Worm (Caenorhabditis elegans) whole organism, late embryonic: ENCODE data around the gene sra-11.

Experiments
- ahr-1 ChIP-seq: sonication (generic microtip); optimal IDR thresholded peaks from 2 replicates; lab custom pipeline; 2016; ENCODE audit warnings: missing genetic modification characterization, missing compliant biosample characterization
- ama-1 ChIP-seq: fragments of 150-350 bp; optimal IDR thresholded peaks from 2 replicates; lab custom pipeline; 2014
- ceh-18 ChIP-seq: sonication (generic microtip); optimal IDR thresholded peaks from 2 replicates; lab custom pipeline; 2016; ENCODE audit warnings: missing genetic modification characterization, missing compliant biosample characterization
- ceh-30 ChIP-seq: fragments of 150-350 bp; optimal IDR thresholded peaks from 2 replicates; lab custom pipeline; 2014; ENCODE audit warnings: missing biosample characterization, missing genetic modification characterization
- ceh-31 ChIP-seq: sonication (generic microtip); optimal IDR thresholded peaks from 2 replicates; lab custom pipeline; 2016; ENCODE audit warnings: missing genetic modification characterization, missing compliant biosample characterization
- dve-1 ChIP-seq: sonication (generic microtip); optimal IDR thresholded peaks from 2 replicates; lab custom pipeline; 2017; ENCODE audit warnings: antibody characterized with exemption, mild to moderate bottlenecking, missing genetic modification characterization, missing compliant biosample characterization
- elt-2 ChIP-seq: sonication (generic microtip); optimal IDR thresholded peaks from 2 replicates; lab custom pipeline; 2016; ENCODE audit warnings: missing genetic modification reagents, missing genetic modification characterization, missing compliant biosample characterization
- ets-4 ChIP-seq: sonication (generic microtip); optimal IDR thresholded peaks from 2 replicates; lab custom pipeline; 2016; ENCODE audit warnings: missing genetic modification characterization, missing compliant biosample characterization
- fax-1 ChIP-seq: sonication (generic microtip); optimal IDR thresholded peaks from 2 replicates; lab custom pipeline; 2016; ENCODE audit warnings: missing genotype, missing genetic modification characterization, missing compliant biosample characterization
- fkh-6 ChIP-seq: sonication (generic microtip); optimal IDR thresholded peaks from 2 replicates; lab custom pipeline; 2016; ENCODE audit warnings: missing genetic modification characterization, missing compliant biosample characterization
- nfya-1 ChIP-seq: sonication (generic microtip); optimal IDR thresholded peaks from 2 replicates; lab custom pipeline; 2017; ENCODE audit warnings: missing genetic modification characterization, mild to moderate bottlenecking, missing compliant biosample characterization, antibody characterized with exemption, moderate library complexity
- npax-4 ChIP-seq: sonication (generic microtip); optimal IDR thresholded peaks from 2 replicates; lab custom pipeline; 2016; ENCODE audit warnings: missing genetic modification characterization, missing compliant biosample characterization
- pha-2 ChIP-seq: sonication (generic microtip); optimal IDR thresholded peaks from 2 replicates; lab custom pipeline; 2017; ENCODE audit warnings: mild to moderate bottlenecking, missing genetic modification characterization, missing compliant biosample characterization
- ref-2 ChIP-seq: sonication (generic microtip); optimal IDR thresholded peaks from 2 replicates; lab custom pipeline; 2016; ENCODE audit warnings: missing genetic modification characterization, missing compliant biosample characterization
- zip-5 ChIP-seq: sonication (generic microtip); optimal IDR thresholded peaks from 2 replicates; lab custom pipeline; 2016; ENCODE audit warnings: missing genetic modification characterization, missing compliant biosample characterization

sra-11 gene

DNA sequence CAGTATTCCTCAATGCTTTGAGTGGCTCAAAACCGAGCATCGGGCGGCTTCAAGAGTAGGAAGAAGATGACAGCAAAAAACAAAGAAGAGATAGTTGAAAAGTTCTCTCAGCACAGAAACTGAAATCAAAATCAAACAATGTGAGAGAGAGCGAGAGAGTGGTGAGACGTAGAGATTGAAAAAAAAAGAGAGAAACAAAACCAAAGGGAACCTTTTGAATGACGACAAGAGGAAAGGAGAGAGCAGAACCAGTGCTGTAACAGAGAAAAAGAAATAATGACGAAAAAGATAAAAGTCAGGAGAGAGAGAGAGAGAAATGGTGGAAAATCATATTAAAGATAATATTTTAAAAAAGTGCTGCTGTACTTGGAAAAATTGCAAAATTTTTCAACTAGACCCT lies 42.9 kb downstream of the sra-11 start:
- TF ChIP-seq npax-4 (tag; lab: Kevin White, UChicago) = no peak
- no peak for TF ChIP-seq zip-5 (tag; lab: Kevin White, UChicago)
- no peak for TF ChIP-seq ahr-1 (tag; lab: Kevin White, UChicago)
- TF ChIP-seq ref-2 (tag; lab: Kevin White, UChicago) = no peak
- TF ChIP-seq dve-1 (tag; lab: Kevin White, UChicago) = no peak
- TF ChIP-seq ceh-18 (tag; lab: Kevin White, UChicago) = peak; percentile 59
- no peak for TF ChIP-seq ceh-30 (tag; lab: Kevin White, UChicago)

ce11 chrII:10862749-10863656 lies 47.1 kb downstream of the sra-11 start:
- no peak for TF ChIP-seq npax-4 (tag; lab: Kevin White, UChicago)
- peak; percentile 2 for TF ChIP-seq nfya-1 (tag; lab: Kevin White, UChicago)

DNA sequence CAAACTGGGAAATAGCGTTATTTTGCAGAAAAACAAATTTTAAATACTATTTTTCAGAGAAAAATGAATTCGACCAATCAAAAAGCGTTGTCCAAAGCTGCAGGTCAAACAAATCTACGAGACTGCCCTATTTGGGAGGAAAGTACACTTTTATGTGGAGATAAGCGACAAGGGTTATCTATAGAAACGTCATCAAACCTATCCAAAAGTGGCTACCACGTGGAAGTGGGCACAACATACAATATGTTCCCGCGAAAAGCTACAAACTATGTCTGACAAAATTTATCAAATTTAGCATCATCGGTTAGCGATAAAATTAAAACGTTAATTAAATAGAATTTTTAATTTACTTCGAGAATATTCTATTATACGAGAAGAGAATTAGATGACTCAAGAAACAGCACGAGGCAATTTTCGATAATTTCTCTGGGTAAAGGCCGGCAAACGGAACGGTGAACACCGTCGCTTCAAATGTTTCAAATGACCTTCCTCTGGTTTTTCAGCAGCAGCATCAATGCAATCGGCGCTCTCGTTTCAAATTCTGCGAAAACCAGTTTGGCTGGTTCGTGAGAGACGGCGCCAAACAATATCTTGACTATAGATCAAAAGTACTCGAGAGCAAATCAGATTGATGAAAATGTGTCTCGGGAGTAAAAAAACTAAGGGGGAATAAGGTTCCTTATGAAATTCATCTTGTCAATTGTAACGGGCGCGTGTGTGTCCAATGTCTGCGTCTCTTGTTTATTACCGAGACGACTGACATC lies 48.2 kb downstream of the sra-11 start:
- TF ChIP-seq ama-1 (lab: Kevin White, UChicago) = no peak
- TF ChIP-seq elt-2 (tag; lab: Kevin White, UChicago) = peak; percentile 60

- TF ChIP-seq nfya-1 (tag; lab: Kevin White, UChicago) (peak; percentile 98), ceh-31 (tag; lab: Kevin White, UChicago) (no peak)
Observed at ce11 chrII:10861305-10861704, 48.8 kb downstream of the sra-11 start.

DNA sequence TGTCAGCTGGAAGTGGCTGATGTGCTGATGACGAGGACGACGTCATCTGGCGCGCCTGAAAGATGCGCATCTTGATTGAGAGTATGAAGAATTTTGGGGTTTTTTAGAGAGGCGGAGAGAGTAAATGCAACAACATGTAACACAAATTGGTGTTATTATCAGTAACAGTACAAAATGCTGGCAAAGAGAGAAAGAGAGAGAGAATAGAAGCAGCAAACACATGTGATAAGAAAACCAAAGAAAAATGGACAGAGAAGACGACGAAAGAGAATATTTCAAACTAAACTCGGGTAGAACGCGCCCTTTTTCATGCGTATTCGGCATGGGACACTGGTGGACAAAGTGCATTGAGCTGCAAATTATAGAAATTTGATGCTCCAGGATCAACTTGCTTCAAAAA lies 49.3 kb downstream of the sra-11 start, which contains the start of gene M106.3:
TSS of gene M106.3 (minus strand) at position 70 of the 400 bp plus-strand sequence.
- TF ChIP-seq fax-1 (tag; lab: Kevin White, UChicago) = no peak
- no peak for TF ChIP-seq ets-4 (tag; lab: Kevin White, UChicago)
- TF ChIP-seq pha-2 = no peak
- no peak for TF ChIP-seq fkh-6 (tag; lab: Kevin White, UChicago)
- TF ChIP-seq elt-2 (tag; lab: Kevin White, UChicago) = peak; percentile 15
- TF ChIP-seq, all 69 proteins: peak for 1

ce11 chrII:10859359-10859758 lies 50.8 kb downstream of the sra-11 start:
- TF ChIP-seq nfya-1 (tag; lab: Kevin White, UChicago) (no peak), elt-2 (tag; lab: Kevin White, UChicago) (no peak), dve-1 (tag; lab: Kevin White, UChicago) (no peak)
- TF ChIP-seq, all 69 proteins: peak for 0
